Worm (Caenorhabditis elegans): Measurements from ENCODE around the gene K09C4.4.

- TF ChIP-seq cnd-1 (tag; optimal IDR thresholded peaks at IDR 0.05) (no peak), unc-39 (tag; optimal IDR thresholded peaks at IDR 0.05) (no peak), elt-3 (tag; optimal IDR thresholded peaks at IDR 0.05) (no peak), ztf-11 (tag; optimal IDR thresholded peaks at IDR 0.05) (no peak)
Measured at ce11 chrX:3270806-3271205, 18.5 kb upstream of the K09C4.4 start, which contains the start of gene sul-1.

Data from whole organism, mixed stage, embryonic.